Fruit fly (Drosophila melanogaster) whole organism, embryonic: ENCODE data around the gene CG43322.

ENCODE experiments used
- ATbp ChIP-seq: fragments of 200-800 bp; sonication (Bioruptor generic); optimal IDR thresholded peaks from 2 replicates; lab custom pipeline; 2017; ENCODE audit warnings: missing biosample characterization, mild to moderate bottlenecking, missing genetic modification characterization, missing genetic modification reagents
- Ada2b ChIP-seq: fragments of 200-800 bp; sonication (Bioruptor generic); IDR thresholded peaks from 2 replicates; pipeline ENCODE4 v1.3.6; 2022; ENCODE audit warnings: missing biosample characterization, missing genetic modification characterization
- Bgb ChIP-seq: fragments of 200-800 bp; sonication (Bioruptor generic); IDR thresholded peaks from 2 replicates; pipeline ENCODE4 v1.3.6; 2022; ENCODE audit warnings: missing biosample characterization, missing genetic modification characterization; ENCODE audit not compliant: partially characterized antibody
- CG10321 ChIP-seq: fragments of 200-800 bp; sonication (Bioruptor generic); IDR thresholded peaks from 2 replicates; pipeline ENCODE4 v1.3.6; 2022; ENCODE audit warnings: missing biosample characterization, missing genetic modification characterization
- CG1233 ChIP-seq: fragments of 200-800 bp; sonication (Bioruptor generic); optimal IDR thresholded peaks from 4 replicates; lab custom pipeline; 2018; ENCODE audit warnings: missing biosample characterization, mild to moderate bottlenecking, missing genetic modification characterization
- CG12769 ChIP-seq: fragments of 200-800 bp; sonication (Bioruptor generic); optimal IDR thresholded peaks from 2 replicates; lab custom pipeline; 2019; ENCODE audit warnings: missing biosample characterization, mild to moderate bottlenecking, missing genetic modification characterization, moderate library complexity
- CG13296 ChIP-seq: fragments of 200-800 bp; sonication (Bioruptor generic); optimal IDR thresholded peaks from 3 replicates; lab custom pipeline; 2018; ENCODE audit warnings: missing biosample characterization, mild to moderate bottlenecking, missing genetic modification characterization
- CG15514 ChIP-seq: fragments of 200-800 bp; sonication (Bioruptor generic); optimal IDR thresholded peaks from 3 replicates; lab custom pipeline; 2017; ENCODE audit warnings: missing biosample characterization, missing genetic modification characterization, mild to moderate bottlenecking, moderate library complexity, missing genetic modification reagents
- CG15601 ChIP-seq: fragments of 200-800 bp; sonication (Bioruptor generic); optimal IDR thresholded peaks from 3 replicates; lab custom pipeline; 2019; ENCODE audit warnings: missing biosample characterization, mild to moderate bottlenecking, missing genetic modification characterization, moderate library complexity
- CG16863 ChIP-seq: fragments of 200-800 bp; sonication (Bioruptor generic); optimal IDR thresholded peaks from 3 replicates; lab custom pipeline; 2016; ENCODE audit warnings: missing biosample characterization, missing genetic modification characterization
- CG1792 ChIP-seq: fragments of 200-800 bp; sonication (Bioruptor generic); optimal IDR thresholded peaks from 2 replicates; lab custom pipeline; 2016; ENCODE audit warnings: missing biosample characterization, missing genetic modification characterization
- CG18262 ChIP-seq: fragments of 200-800 bp; optimal IDR thresholded peaks from 3 replicates; lab custom pipeline; 2019; ENCODE audit warnings: missing biosample characterization, mild to moderate bottlenecking, missing genetic modification characterization, moderate library complexity
- CG18764 ChIP-seq: fragments of 200-800 bp; sonication (Bioruptor generic); optimal IDR thresholded peaks from 3 replicates; lab custom pipeline; 2016; ENCODE audit warnings: missing biosample characterization, missing genetic modification characterization
- CG31388 ChIP-seq: fragments of 200-800 bp; sonication (Bioruptor generic); optimal IDR thresholded peaks from 2 replicates; lab custom pipeline; 2016; ENCODE audit warnings: missing biosample characterization, missing genetic modification characterization
- CG32532 ChIP-seq: fragments of 200-800 bp; sonication (Bioruptor generic); IDR thresholded peaks from 2 replicates; pipeline ENCODE4 v1.3.6; 2022; ENCODE audit warnings: missing biosample characterization, missing genetic modification characterization
- CG3281 ChIP-seq: fragments of 200-800 bp; sonication (Bioruptor generic); optimal IDR thresholded peaks from 3 replicates; lab custom pipeline; 2017; ENCODE audit warnings: missing biosample characterization, mild to moderate bottlenecking, missing genetic modification characterization
- CG3407 ChIP-seq: fragments of 200-800 bp; sonication (Bioruptor generic); optimal IDR thresholded peaks from 2 replicates; lab custom pipeline; 2018; ENCODE audit warnings: missing biosample characterization, mild to moderate bottlenecking, missing genetic modification characterization
- CG3847 ChIP-seq: fragments of 200-800 bp; sonication (Bioruptor generic); IDR thresholded peaks from 2 replicates; pipeline ENCODE4 v1.3.6; 2022; ENCODE audit warnings: missing biosample characterization, missing genetic modification characterization
- CG4617 ChIP-seq: fragments of 200-800 bp; sonication (Bioruptor generic); optimal IDR thresholded peaks from 3 replicates; lab custom pipeline; 2016; ENCODE audit warnings: missing biosample characterization, missing genetic modification characterization, borderline replicate concordance
- CG6765 ChIP-seq: fragments of 200-800 bp; sonication (Bioruptor generic); optimal IDR thresholded peaks from 3 replicates; lab custom pipeline; 2017; ENCODE audit warnings: missing biosample characterization, mild to moderate bottlenecking, missing genetic modification characterization
- CG8089 ChIP-seq: fragments of 200-800 bp; sonication (Bioruptor generic); optimal IDR thresholded peaks from 3 replicates; lab custom pipeline; 2016; ENCODE audit warnings: missing biosample characterization, missing genetic modification characterization
- CG8290 ChIP-seq, 3 experiments: fragments of 200-800 bp; sonication (Bioruptor generic); optimal IDR thresholded peaks; 2 replicates each; lab custom pipeline; 2016 to 2019; ENCODE audit warnings: missing biosample characterization in 3 of 3, missing genetic modification characterization in 3 of 3, mild to moderate bottlenecking in 2 of 3, moderate library complexity in 1 of 3
- CG8924 ChIP-seq: fragments of 200-800 bp; optimal IDR thresholded peaks from 3 replicates; lab custom pipeline; 2019; ENCODE audit warnings: missing biosample characterization, mild to moderate bottlenecking, missing genetic modification characterization, moderate library complexity
- CHES-1-like ChIP-seq: fragments of 200-800 bp; sonication (Bioruptor generic); optimal IDR thresholded peaks from 2 replicates; lab custom pipeline; 2016; ENCODE audit warnings: missing biosample characterization, missing genetic modification characterization
- CrebB ChIP-seq: fragments of 200-800 bp; sonication (Bioruptor generic); optimal IDR thresholded peaks from 3 replicates; lab custom pipeline; 2018; ENCODE audit warnings: missing biosample characterization, mild to moderate bottlenecking, missing genetic modification characterization
- Dbx ChIP-seq: fragments of 200-800 bp; sonication (Bioruptor generic); IDR thresholded peaks from 3 replicates; pipeline ENCODE4 v1.3.6; 2022; ENCODE audit warnings: missing biosample characterization, missing genetic modification characterization
- Drgx ChIP-seq: fragments of 200-800 bp; sonication (Bioruptor generic); IDR thresholded peaks from 2 replicates; pipeline ENCODE4 v1.3.6; 2022; ENCODE audit warnings: missing biosample characterization, missing genetic modification characterization
- Ets97D ChIP-seq: fragments of 200-800 bp; sonication (Bioruptor generic); optimal IDR thresholded peaks from 3 replicates; lab custom pipeline; 2016; ENCODE audit warnings: missing biosample characterization, missing genetic modification characterization
- Max ChIP-seq: fragments of 200-800 bp; sonication (Bioruptor generic); optimal IDR thresholded peaks from 2 replicates; lab custom pipeline; 2016; ENCODE audit warnings: missing biosample characterization, mild to moderate bottlenecking, missing genetic modification characterization
- NFAT ChIP-seq: fragments of 200-800 bp; sonication (Bioruptor generic); IDR thresholded peaks from 2 replicates; pipeline ENCODE4 v1.3.6; 2022; ENCODE audit warnings: missing biosample characterization, missing genetic modification characterization
- Rfx ChIP-seq: fragments of 200-800 bp; sonication (Bioruptor generic); IDR thresholded peaks from 2 replicates; pipeline ENCODE4 v1.3.6; 2022; ENCODE audit warnings: missing biosample characterization, missing genetic modification characterization
- Vsx1 ChIP-seq: fragments of 200-800 bp; sonication (Bioruptor generic); optimal IDR thresholded peaks from 2 replicates; lab custom pipeline; 2017; ENCODE audit warnings: missing biosample characterization, mild to moderate bottlenecking, missing genetic modification characterization, missing genetic modification reagents
- ase ChIP-seq: fragments of 200-800 bp; sonication (Bioruptor generic); IDR thresholded peaks from 3 replicates; pipeline ENCODE4 v1.3.6; 2022; ENCODE audit warnings: missing biosample characterization, missing genetic modification characterization
- az2 ChIP-seq: fragments of 200-800 bp; sonication (Bioruptor generic); optimal IDR thresholded peaks from 3 replicates; lab custom pipeline; 2016; ENCODE audit warnings: missing biosample characterization, missing genetic modification characterization
- bigmax ChIP-seq: fragments of 200-800 bp; sonication (Bioruptor generic); optimal IDR thresholded peaks from 2 replicates; lab custom pipeline; 2018; ENCODE audit warnings: missing biosample characterization, mild to moderate bottlenecking, missing genetic modification characterization
- caup ChIP-seq: fragments of 200-800 bp; sonication (Bioruptor generic); optimal IDR thresholded peaks from 3 replicates; lab custom pipeline; 2017; ENCODE audit warnings: missing biosample characterization, mild to moderate bottlenecking, missing genetic modification characterization, moderate library complexity; ENCODE audit not compliant: severe bottlenecking
- chif ChIP-seq, 2 experiments: fragments of 200-800 bp; sonication (Bioruptor generic); optimal IDR thresholded peaks; 3 replicates each; lab custom pipeline; 2016; ENCODE audit warnings: missing biosample characterization in 2 of 2, missing genetic modification characterization in 2 of 2
- chm ChIP-seq: fragments of 200-800 bp; sonication (Bioruptor generic); IDR thresholded peaks from 2 replicates; pipeline ENCODE4 v1.3.6; 2022; ENCODE audit warnings: missing biosample characterization, missing genetic modification characterization
- crc ChIP-seq: fragments of 200-800 bp; sonication (Bioruptor generic); optimal IDR thresholded peaks from 2 replicates; lab custom pipeline; 2016; ENCODE audit warnings: missing biosample characterization, missing genetic modification characterization
- da ChIP-seq: fragments of 200-800 bp; sonication (Bioruptor generic); optimal IDR thresholded peaks from 2 replicates; lab custom pipeline; 2016; ENCODE audit warnings: missing biosample characterization, missing genetic modification characterization
- lmd ChIP-seq: fragments of 200-800 bp; sonication (Bioruptor generic); IDR thresholded peaks from 2 replicates; pipeline ENCODE4 v1.3.6; 2022; ENCODE audit warnings: missing biosample characterization, missing genetic modification characterization
- lov ChIP-seq, 2 experiments: fragments of 200-800 bp in 1 of 2; fragments of >200 bp in 1 of 2; sonication (Bioruptor generic) in 1 of 2; IDR thresholded peaks in 1 of 2; optimal IDR thresholded peaks in 1 of 2; 2 replicates in 1 of 2; 3 replicates in 1 of 2; pipeline versions ENCODE4 v1.3.6 to Lab custom; 2017 to 2022; ENCODE audit warnings: missing biosample characterization in 1 of 2, missing genetic modification characterization in 1 of 2
- odd ChIP-seq: fragments of 200-800 bp; sonication (Bioruptor generic); optimal IDR thresholded peaks from 2 replicates; lab custom pipeline; 2017; ENCODE audit warnings: missing biosample characterization, mild to moderate bottlenecking, missing genetic modification characterization
- pnt ChIP-seq: fragments of 200-800 bp; sonication (Bioruptor generic); optimal IDR thresholded peaks from 3 replicates; lab custom pipeline; 2016; ENCODE audit warnings: missing biosample characterization, missing genetic modification characterization
- seq ChIP-seq: fragments of 200-800 bp; sonication (Bioruptor generic); IDR thresholded peaks from 2 replicates; pipeline ENCODE4 v1.3.6; 2022; ENCODE audit warnings: missing biosample characterization, missing genetic modification characterization
- sim ChIP-seq: fragments of 200-800 bp; sonication (Bioruptor generic); IDR thresholded peaks from 2 replicates; pipeline ENCODE4 v1.3.6; 2022; ENCODE audit warnings: missing biosample characterization, missing genetic modification characterization
- slbo ChIP-seq: fragments of 200-800 bp; sonication (Bioruptor generic); IDR thresholded peaks from 2 replicates; pipeline ENCODE4 v1.3.6; 2022; ENCODE audit warnings: missing biosample characterization, missing genetic modification characterization
- slp2 ChIP-seq: fragments of 200-800 bp; sonication (Bioruptor generic); optimal IDR thresholded peaks from 2 replicates; lab custom pipeline; 2016; ENCODE audit warnings: missing biosample characterization, missing genetic modification characterization
- sr ChIP-seq: fragments of 200-800 bp; sonication (Bioruptor generic); IDR thresholded peaks from 3 replicates; pipeline ENCODE4 v1.3.6; 2022; ENCODE audit warnings: missing biosample characterization, missing genetic modification characterization

Gene CG43322

dm6 chr2L:7033100-7033675, 20.0 kb downstream of the CG43322 start (continued):
- TF ChIP-seq Ada2b (peak; percentile 55), caup (GFP tag; lab: Kevin White, UChicago) (peak; percentile 17), CG3281 (GFP tag; lab: Kevin White, UChicago) (peak; percentile 18), lov (optimal IDR thresholded peaks at IDR 0.05; lab: Kevin White, UChicago) (no peak), lov (GFP tag; IDR thresholded peaks at IDR 0.05; lab: Robert Waterston, UW) (0 out of 3 replicates have a peak, but pooled peaks have one; percentile 12), CG13296 (peak; percentile 27), seq (no peak), pnt (GFP tag; lab: Kevin White, UChicago) (no peak), CG32532 (GFP tag; lab: Robert Waterston, UW) (peak; percentile 65), bigmax (GFP tag; lab: Kevin White, UChicago) (no peak), CG18764 (GFP tag; lab: Kevin White, UChicago) (no peak), Drgx (peak; percentile 52; the same call in 1 of the 2 replicates), da (peak; percentile 15), CG15514 (GFP tag; lab: Kevin White, UChicago) (peak; percentile 44), CG8089 (GFP tag; lab: Kevin White, UChicago) (peak; percentile 16), CG18262 (tag; lab: Kevin White, UChicago) (peak; percentile 25), CG16863 (GFP tag; lab: Kevin White, UChicago) (peak; percentile 15), Rfx (GFP tag; lab: Robert Waterston, UW) (peak; percentile 62), CG8924 (tag; lab: Kevin White, UChicago) (no peak), Max (GFP tag; lab: Kevin White, UChicago) (peak; percentile 30), slbo (GFP tag; lab: Robert Waterston, UW) (peak; percentile 74), ase (GFP tag; lab: Robert Waterston, UW) (peak; percentile 50; the same call in 1 of the 3 replicates), CG12769 (tag; lab: Kevin White, UChicago) (peak; percentile 46), crc (GFP tag; lab: Kevin White, UChicago) (peak; percentile 31), NFAT (GFP tag; lab: Robert Waterston, UW) (peak; percentile 28; the same call in 1 of the 2 replicates), CrebB (tag; lab: Kevin White, UChicago) (no peak), CHES-1-like (GFP tag; lab: Kevin White, UChicago) (peak; percentile 6), sr (GFP tag; lab: Robert Waterston, UW) (peak; percentile 70; the same call in 2 of the 3 replicates), az2 (GFP tag; lab: Kevin White, UChicago) (peak; percentile 43), slp2 (no peak), chif (GFP tag; optimal IDR thresholded peaks at IDR 0.05; lab: Kevin White, UChicago) (peak in 1 of 2 experiments; percentile 9), ATbp (GFP tag; lab: Kevin White, UChicago) (no peak), CG1233 (peak; percentile 37), sim (0 out of 2 replicates have a peak, but pooled peaks have one; percentile 19), CG1792 (peak; percentile 27), lmd (GFP tag; lab: Robert Waterston, UW) (peak; percentile 44; the same call in 1 of the 2 replicates), chm (no peak; the same call in 1 of the 2 replicates), Ets97D (GFP tag; lab: Kevin White, UChicago) (peak; percentile 12), CG6765 (GFP tag; lab: Kevin White, UChicago) (peak; percentile 1), CG3407 (no peak), Vsx1 (GFP tag; lab: Kevin White, UChicago) (peak; percentile 28), CG10321 (GFP tag; lab: Robert Waterston, UW) (no peak), odd (GFP tag; lab: Kevin White, UChicago) (peak; percentile 27), CG15601 (no peak), CG4617 (GFP tag; lab: Kevin White, UChicago) (no peak), CG31388 (GFP tag; lab: Kevin White, UChicago) (peak; percentile 5), CG8290 (GFP tag; optimal IDR thresholded peaks at IDR 0.05; lab: Kevin White, UChicago) (no peak), CG8290 (tag; optimal IDR thresholded peaks at IDR 0.05; lab: Kevin White, UChicago) (peak in 1 of 2 experiments; percentile 81), Bgb (GFP tag; lab: Robert Waterston, UW) (peak; percentile 19; the same call in 1 of the 2 replicates), CG3847 (GFP tag; lab: Robert Waterston, UW) (0 out of 2 replicates have a peak, but pooled peaks have one; percentile 23), Dbx (GFP tag; lab: Robert Waterston, UW) (peak; percentile 34; the same call in 1 of the 3 replicates)
